Worm (Caenorhabditis elegans) whole organism, L2 larva: ENCODE data around the gene F37B4.10.

ENCODE experiments used
- R02D3.7 ChIP-seq: fragments of 150-350 bp; optimal IDR thresholded peaks from 2 replicates; lab custom pipeline; 2014; ENCODE audit warnings: missing biosample characterization, missing genetic modification characterization
- ZK546.5 ChIP-seq: sonication (generic microtip); optimal IDR thresholded peaks from 2 replicates; lab custom pipeline; 2017; ENCODE audit warnings: missing biosample characterization, missing genetic modification characterization
- elt-1 ChIP-seq: fragments of 150-350 bp; optimal IDR thresholded peaks from 2 replicates; lab custom pipeline; 2014; ENCODE audit warnings: missing biosample characterization, missing genetic modification characterization
- fos-1 ChIP-seq: fragments of 150-350 bp; optimal IDR thresholded peaks from 2 replicates; lab custom pipeline; 2014; ENCODE audit warnings: missing biosample characterization, missing genetic modification characterization
- gmeb-1 ChIP-seq: fragments of 150-350 bp; optimal IDR thresholded peaks from 2 replicates; lab custom pipeline; 2014; ENCODE audit warnings: missing biosample characterization, missing genetic modification characterization
- lin-11 ChIP-seq: fragments of 150-350 bp; sonication (generic microtip); optimal IDR thresholded peaks from 2 replicates; lab custom pipeline; 2014; ENCODE audit warnings: missing biosample characterization, missing genetic modification characterization, inconsistent platforms, mixed read lengths
- nhr-11 ChIP-seq: fragments of 150-350 bp; optimal IDR thresholded peaks from 2 replicates; lab custom pipeline; 2014; ENCODE audit warnings: missing biosample characterization, missing genetic modification characterization
- nhr-12 ChIP-seq: fragments of 150-350 bp; optimal IDR thresholded peaks from 2 replicates; lab custom pipeline; 2014; ENCODE audit warnings: missing biosample characterization, missing genetic modification characterization
- nhr-6 ChIP-seq: fragments of 150-350 bp; optimal IDR thresholded peaks from 2 replicates; lab custom pipeline; 2014; ENCODE audit warnings: missing biosample characterization, missing genetic modification characterization
- skn-1 ChIP-seq: sonication (generic microtip); optimal IDR thresholded peaks from 2 replicates; lab custom pipeline; 2017; ENCODE audit warnings: missing biosample characterization, missing genetic modification characterization
- unc-62 ChIP-seq: fragments of 150-350 bp; optimal IDR thresholded peaks from 2 replicates; lab custom pipeline; 2014; ENCODE audit warnings: missing biosample characterization, missing genetic modification reagents, missing genetic modification characterization

DNA sequence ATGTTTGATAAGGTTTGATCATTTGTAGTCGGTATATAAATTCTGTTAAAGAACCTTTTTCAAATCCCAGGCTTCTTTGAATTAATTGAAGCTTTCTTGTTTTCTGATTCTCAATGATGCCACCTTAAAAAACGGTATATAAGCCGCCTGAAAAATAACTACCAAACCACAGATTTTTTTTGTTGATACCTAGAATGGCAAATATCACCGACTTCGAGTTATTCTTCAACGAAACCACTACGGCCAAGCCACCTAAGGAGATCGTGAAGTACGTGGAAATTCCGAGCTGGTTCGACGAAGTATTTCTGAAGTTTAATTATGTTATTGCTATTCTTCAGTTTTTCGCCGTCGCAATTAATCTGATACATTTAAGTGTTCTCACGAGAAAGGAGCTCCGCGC lies 46.6 kb downstream of the F37B4.10 start, which contains the start of gene srw-2:
- TF ChIP-seq nhr-11 (no peak), skn-1 (tag; lab: Kevin White, UChicago) (no peak), nhr-12 (no peak), fos-1 (tag; lab: Kevin White, UChicago) (no peak), unc-62 (GFP tag; lab: Kevin White, UChicago) (no peak), elt-1 (tag; lab: Kevin White, UChicago) (no peak), R02D3.7 (no peak), nhr-6 (tag; lab: Kevin White, UChicago) (no peak), gmeb-1 (tag; lab: Kevin White, UChicago) (no peak), ZK546.5 (tag; lab: Kevin White, UChicago) (no peak), lin-11 (tag; lab: Kevin White, UChicago) (no peak)
